Worm (Caenorhabditis elegans) whole organism, L4 larva: ENCODE measurements around the gene hsp-1.

Experiments
- arid-1 ChIP-seq: fragments of 200-800 bp; sonication (Bioruptor generic); conservative IDR thresholded peaks from 2 replicates; pipeline ENCODE4 v1.3.6; 2022; ENCODE audit warnings: missing genetic modification reagents, missing genetic modification characterization, missing compliant biosample characterization
- nhr-237 ChIP-seq: sonication (generic microtip); optimal IDR thresholded peaks from 2 replicates; lab custom pipeline; 2017; ENCODE audit warnings: missing biosample characterization, missing genetic modification characterization
- nhr-48 ChIP-seq: sonication (generic microtip); optimal IDR thresholded peaks from 2 replicates; lab custom pipeline; 2016; ENCODE audit warnings: mild to moderate bottlenecking, missing genetic modification characterization, missing compliant biosample characterization

ce11 chrIV:17285263-17285662, 6.5 kb downstream of the hsp-1 start:
- TF ChIP-seq nhr-237 (tag; lab: Kevin White, UChicago), result no peak
- TF ChIP-seq arid-1 (GFP tag; lab: Robert Waterston, UW), result no peak
- TF ChIP-seq nhr-48 (tag; lab: Kevin White, UChicago), result no peak
